Fruit fly (Drosophila melanogaster) whole organism, embryonic: ENCODE results near the gene CG14252.

Experiments
- CG10209 ChIP-seq: fragments of 200-800 bp; sonication (Bioruptor generic); optimal IDR thresholded peaks from 3 replicates; lab custom pipeline; 2017; ENCODE audit warnings: missing biosample characterization, mild to moderate bottlenecking, missing genetic modification characterization, missing genetic modification reagents
- CG10654 ChIP-seq: fragments of 200-800 bp; sonication (Bioruptor generic); optimal IDR thresholded peaks from 2 replicates; lab custom pipeline; 2016; ENCODE audit warnings: missing biosample characterization, missing genetic modification characterization
- CG11696 ChIP-seq: fragments of 200-800 bp; sonication (Bioruptor generic); IDR thresholded peaks from 2 replicates; pipeline ENCODE4 v1.3.6; 2022; ENCODE audit warnings: missing biosample characterization, missing genetic modification characterization
- CG13424 ChIP-seq: fragments of 200-800 bp; sonication (Bioruptor generic); optimal IDR thresholded peaks from 2 replicates; lab custom pipeline; 2019; ENCODE audit warnings: missing biosample characterization, mild to moderate bottlenecking, missing genetic modification characterization, moderate library complexity
- CG14014 ChIP-seq: fragments of 200-800 bp; sonication (Bioruptor generic); IDR thresholded peaks from 2 replicates; pipeline ENCODE4 v1.3.6; 2022; ENCODE audit warnings: missing biosample characterization, missing genetic modification characterization
- CG14667 ChIP-seq: fragments of 200-800 bp; sonication (Bioruptor generic); IDR thresholded peaks from 2 replicates; pipeline ENCODE4 v1.3.6; 2022; ENCODE audit warnings: missing biosample characterization, missing genetic modification characterization
- CG14860 ChIP-seq: fragments of 200-800 bp; sonication (Bioruptor generic); IDR thresholded peaks from 3 replicates; pipeline ENCODE4 v1.3.6; 2022; ENCODE audit warnings: missing biosample characterization, missing genetic modification characterization; ENCODE audit not compliant: partially characterized antibody
- CG17912 ChIP-seq: fragments of 200-800 bp; sonication (Bioruptor generic); optimal IDR thresholded peaks from 2 replicates; lab custom pipeline; 2018; ENCODE audit warnings: missing biosample characterization, mild to moderate bottlenecking, missing genetic modification characterization
- CG1792 ChIP-seq: fragments of 200-800 bp; sonication (Bioruptor generic); optimal IDR thresholded peaks from 2 replicates; lab custom pipeline; 2016; ENCODE audit warnings: missing biosample characterization, missing genetic modification characterization
- CG18599 ChIP-seq: fragments of 200-800 bp; sonication (Bioruptor generic); optimal IDR thresholded peaks from 3 replicates; lab custom pipeline; 2017; ENCODE audit warnings: missing biosample characterization, missing genetic modification characterization, mild to moderate bottlenecking, moderate library complexity, missing genetic modification reagents
- CG18619 ChIP-seq: fragments of 200-800 bp; sonication (Bioruptor generic); optimal IDR thresholded peaks from 3 replicates; lab custom pipeline; 2017; ENCODE audit warnings: missing biosample characterization, mild to moderate bottlenecking, missing genetic modification characterization
- CG30403 ChIP-seq: fragments of 200-800 bp; sonication (Bioruptor generic); optimal IDR thresholded peaks from 3 replicates; lab custom pipeline; 2016; ENCODE audit warnings: missing biosample characterization, missing genetic modification characterization
- CG33213 ChIP-seq: fragments of 200-800 bp; sonication (Bioruptor generic); optimal IDR thresholded peaks from 3 replicates; lab custom pipeline; 2016; ENCODE audit warnings: missing biosample characterization, missing genetic modification characterization
- CG34422 ChIP-seq: fragments of 200-800 bp; sonication (Bioruptor generic); IDR thresholded peaks from 3 replicates; pipeline ENCODE4 v1.3.6; 2022; ENCODE audit warnings: missing biosample characterization, missing genetic modification characterization
- CG3726 ChIP-seq: fragments of 200-800 bp; sonication (Bioruptor generic); IDR thresholded peaks from 3 replicates; pipeline ENCODE4, ENCODE4 v1.3.6; 2022; ENCODE audit warnings: missing biosample characterization, missing genetic modification characterization
- CG4282 ChIP-seq: fragments of 200-800 bp; sonication (Bioruptor generic); optimal IDR thresholded peaks from 2 replicates; lab custom pipeline; 2016; ENCODE audit warnings: missing biosample characterization, missing genetic modification characterization
- CG4707 ChIP-seq: fragments of 200-800 bp; sonication (Bioruptor generic); optimal IDR thresholded peaks from 2 replicates; lab custom pipeline; 2018; ENCODE audit warnings: missing biosample characterization, mild to moderate bottlenecking, missing genetic modification characterization, moderate library complexity
- CG7987 ChIP-seq: fragments of 200-800 bp; sonication (Bioruptor generic); optimal IDR thresholded peaks from 2 replicates; lab custom pipeline; 2018; ENCODE audit warnings: missing biosample characterization, mild to moderate bottlenecking, missing genetic modification characterization, moderate library complexity
- CG8478 ChIP-seq: fragments of >200 bp; optimal IDR thresholded peaks from 2 replicates; lab custom pipeline; 2018
- CG9215 ChIP-seq: fragments of 200-800 bp; sonication (Bioruptor generic); IDR thresholded peaks from 2 replicates; pipeline ENCODE4 v1.3.6; 2022; ENCODE audit warnings: missing biosample characterization, missing genetic modification characterization
- CG9932 ChIP-seq: fragments of 200-800 bp; sonication (Bioruptor generic); IDR thresholded peaks from 2 replicates; pipeline ENCODE4 v1.3.6; 2022; ENCODE audit warnings: missing biosample characterization, missing genetic modification characterization
- Dad ChIP-seq: fragments of 200-800 bp; sonication (Bioruptor generic); optimal IDR thresholded peaks from 3 replicates; lab custom pipeline; 2016; ENCODE audit warnings: missing biosample characterization, missing genetic modification characterization
- E2f1 ChIP-seq: fragments of 200-800 bp; sonication (Bioruptor generic); IDR thresholded peaks from 2 replicates; pipeline ENCODE4 v1.3.6; 2022; ENCODE audit warnings: missing biosample characterization, missing genetic modification characterization
- Fer1 ChIP-seq: fragments of 200-800 bp; sonication (Bioruptor generic); optimal IDR thresholded peaks from 2 replicates; lab custom pipeline; 2017; ENCODE audit warnings: missing biosample characterization, mild to moderate bottlenecking, missing genetic modification characterization
- H15 ChIP-seq: fragments of 200-800 bp; sonication (Bioruptor generic); IDR thresholded peaks from 3 replicates; pipeline ENCODE4 v1.3.6; 2022; ENCODE audit warnings: missing biosample characterization, missing genetic modification characterization
- HLH54F ChIP-seq: fragments of 200-800 bp; sonication (Bioruptor generic); optimal IDR thresholded peaks from 3 replicates; lab custom pipeline; 2016; ENCODE audit warnings: missing biosample characterization, missing genetic modification characterization
- Med ChIP-seq: fragments of 200-800 bp; sonication (Bioruptor generic); peaks from one replicate; lab custom pipeline; 2016; ENCODE audit warnings: missing biosample characterization, missing genetic modification characterization, mild to moderate bottlenecking, inconsistent platforms, moderate library complexity
- Nf-YA ChIP-seq: fragments of 200-800 bp; sonication (Bioruptor generic); IDR thresholded peaks from 2 replicates; pipeline ENCODE4 v1.3.6; 2022; ENCODE audit warnings: missing biosample characterization, missing genetic modification characterization
- Nf-YC ChIP-seq: fragments of 200-800 bp; optimal IDR thresholded peaks from 3 replicates; lab custom pipeline; 2019; ENCODE audit warnings: missing biosample characterization, mild to moderate bottlenecking, missing genetic modification characterization, moderate library complexity
- Optix ChIP-seq: fragments of 200-800 bp; sonication (Bioruptor generic); IDR thresholded peaks from 3 replicates; pipeline ENCODE4 v1.3.6; 2022; ENCODE audit warnings: missing biosample characterization, missing genetic modification characterization
- TFAM ChIP-seq: fragments of 200-800 bp; sonication (Bioruptor generic); optimal IDR thresholded peaks from 2 replicates; lab custom pipeline; 2017; ENCODE audit warnings: missing biosample characterization, missing genetic modification characterization, inconsistent platforms
- amos ChIP-seq: fragments of 200-800 bp; sonication (Bioruptor generic); IDR thresholded peaks from 2 replicates; pipeline ENCODE4 v1.3.6; 2022; ENCODE audit warnings: missing biosample characterization, missing genetic modification characterization; ENCODE audit not compliant: partially characterized antibody
- aop ChIP-seq: fragments of 200-800 bp; sonication (Bioruptor generic); IDR thresholded peaks from 2 replicates; pipeline ENCODE4 v1.3.6; 2022; ENCODE audit warnings: missing biosample characterization, missing genetic modification characterization
- bcd ChIP-seq: fragments of 200-800 bp; sonication (Bioruptor generic); optimal IDR thresholded peaks from 2 replicates; lab custom pipeline; 2017; ENCODE audit warnings: missing biosample characterization, mild to moderate bottlenecking, missing genetic modification characterization
- cg ChIP-seq: fragments of 200-800 bp; sonication (Bioruptor generic); optimal IDR thresholded peaks from 3 replicates; lab custom pipeline; 2019; ENCODE audit warnings: missing biosample characterization, mild to moderate bottlenecking, missing genetic modification characterization, moderate library complexity
- emc ChIP-seq: fragments of 200-800 bp; sonication (Bioruptor generic); optimal IDR thresholded peaks from 2 replicates; lab custom pipeline; 2016; ENCODE audit warnings: missing biosample characterization, missing genetic modification characterization
- gcm2 ChIP-seq: fragments of 200-800 bp; sonication (Bioruptor generic); optimal IDR thresholded peaks from 2 replicates; lab custom pipeline; 2016; ENCODE audit warnings: missing biosample characterization, missing genetic modification characterization
- gem ChIP-seq: fragments of 200-800 bp; sonication (Bioruptor generic); optimal IDR thresholded peaks from 2 replicates; lab custom pipeline; 2019; ENCODE audit warnings: missing biosample characterization, mild to moderate bottlenecking, missing genetic modification characterization, moderate library complexity
- hbn ChIP-seq: fragments of 200-800 bp; sonication (Bioruptor generic); IDR thresholded peaks from 2 replicates; pipeline ENCODE4 v1.3.6; 2022; ENCODE audit warnings: missing biosample characterization, missing genetic modification characterization; ENCODE audit not compliant: partially characterized antibody
- hkb ChIP-seq, 2 experiments: fragments of 200-800 bp in 1 of 2; fragments of >200 bp in 1 of 2; sonication (Bioruptor generic) in 1 of 2; IDR thresholded peaks in 1 of 2; optimal IDR thresholded peaks in 1 of 2; 2 replicates each; pipeline versions ENCODE4 v1.3.6 to Lab custom; 2017 to 2022; ENCODE audit warnings: missing biosample characterization in 1 of 2, missing genetic modification characterization in 1 of 2
- ken ChIP-seq: fragments of 200-800 bp; sonication (Bioruptor generic); IDR thresholded peaks from 3 replicates; pipeline ENCODE4 v1.3.6; 2022; ENCODE audit warnings: missing biosample characterization, missing genetic modification characterization
- phol ChIP-seq: fragments of 200-800 bp; sonication (Bioruptor generic); optimal IDR thresholded peaks from 3 replicates; lab custom pipeline; 2018; ENCODE audit warnings: missing biosample characterization, mild to moderate bottlenecking, missing genetic modification characterization, moderate library complexity
- pum ChIP-seq: fragments of 200-800 bp; sonication (Bioruptor generic); optimal IDR thresholded peaks from 2 replicates; lab custom pipeline; 2016; ENCODE audit warnings: missing biosample characterization, missing genetic modification characterization
- ranshi ChIP-seq: fragments of 200-800 bp; sonication (Bioruptor generic); IDR thresholded peaks from 2 replicates; pipeline ENCODE4 v1.3.6; 2022; ENCODE audit warnings: missing biosample characterization, missing genetic modification characterization
- so ChIP-seq: fragments of 200-800 bp; sonication (Bioruptor generic); IDR thresholded peaks from 3 replicates; pipeline ENCODE4 v1.3.6; 2022; ENCODE audit warnings: missing biosample characterization, missing genetic modification characterization
- wdn ChIP-seq: fragments of 200-800 bp; sonication (Bioruptor generic); IDR thresholded peaks from 2 replicates; pipeline ENCODE4 v1.3.6; 2022; ENCODE audit warnings: missing biosample characterization, missing genetic modification characterization
- z ChIP-seq: fragments of 200-800 bp; sonication (Bioruptor generic); IDR thresholded peaks from 3 replicates; pipeline ENCODE4 v1.3.6; 2022; ENCODE audit warnings: missing biosample characterization, missing genetic modification characterization
- zen2 ChIP-seq: fragments of 200-800 bp; sonication (Bioruptor generic); IDR thresholded peaks from 3 replicates; pipeline ENCODE4 v1.3.6; 2022; ENCODE audit warnings: missing biosample characterization, missing genetic modification characterization; ENCODE audit not compliant: partially characterized antibody
- zf30C ChIP-seq: fragments of 200-800 bp; sonication (Bioruptor generic); optimal IDR thresholded peaks from 3 replicates; lab custom pipeline; 2018; ENCODE audit warnings: missing biosample characterization, mild to moderate bottlenecking, missing genetic modification characterization

The CG14252 gene

dm6 chr3R:26967587-26968312 is 22.4 kb downstream of the CG14252 start (continued):
- TF ChIP-seq bcd (GFP tag; lab: Kevin White, UChicago), result no peak
- TF ChIP-seq emc (GFP tag; lab: Kevin White, UChicago), result no peak
- TF ChIP-seq HLH54F, result no peak
- no peak for TF ChIP-seq hbn
- TF ChIP-seq CG9215 (GFP tag; lab: Robert Waterston, UW), result no peak
- no peak for TF ChIP-seq pum (GFP tag; lab: Kevin White, UChicago)
- 0 out of 2 replicates have a peak, but pooled peaks have one; percentile 10 for TF ChIP-seq E2f1 (GFP tag; lab: Robert Waterston, UW)
- TF ChIP-seq amos (GFP tag; lab: Robert Waterston, UW), result no peak
- no peak for TF ChIP-seq CG1792 (GFP tag; lab: Kevin White, UChicago)
- TF ChIP-seq CG14667 (GFP tag; lab: Robert Waterston, UW), result peak; percentile 45
- no peak for TF ChIP-seq CG14014 (GFP tag; lab: Robert Waterston, UW)
- peak; percentile 36 for TF ChIP-seq phol (tag; lab: Kevin White, UChicago)
- TF ChIP-seq CG33213 (GFP tag; lab: Kevin White, UChicago), result no peak
- peak; percentile 46; the same call in 1 of the 3 replicates for TF ChIP-seq CG34422 (GFP tag; lab: Robert Waterston, UW)
- TF ChIP-seq ranshi, result peak; percentile 32; the same call in 1 of the 2 replicates
- TF ChIP-seq CG3726 (GFP tag; lab: Robert Waterston, UW), result 0 out of 3 replicates have a peak, but pooled peaks have one; percentile 24
- no peak for TF ChIP-seq wdn
- TF ChIP-seq CG8478 (lab: Kevin White, UChicago), result no peak
- no peak for TF ChIP-seq Dad
- TF ChIP-seq Nf-YA (GFP tag; lab: Robert Waterston, UW), result peak; percentile 6; the same call in 1 of the 2 replicates
- TF ChIP-seq Optix (GFP tag; lab: Robert Waterston, UW), result no peak
- no peak for TF ChIP-seq cg (GFP tag; lab: Kevin White, UChicago)
- 0 out of 2 replicates have a peak, but pooled peaks have one; percentile 5 for TF ChIP-seq CG9932 (GFP tag; lab: Robert Waterston, UW)
- TF ChIP-seq Med (GFP tag; lab: Kevin White, UChicago), result peak; percentile 87
- no peak for TF ChIP-seq zf30C (GFP tag; lab: Kevin White, UChicago)
- TF ChIP-seq CG18599 (GFP tag; lab: Kevin White, UChicago), result peak; percentile 19
- peak; percentile 17 for TF ChIP-seq CG10209 (GFP tag; lab: Kevin White, UChicago)
- no peak for TF ChIP-seq z (GFP tag; lab: Robert Waterston, UW)
- peak; percentile 56 for TF ChIP-seq gem
- no peak for TF ChIP-seq CG14860 (GFP tag; lab: Robert Waterston, UW)
- TF ChIP-seq gcm2 (GFP tag; lab: Kevin White, UChicago), result no peak
- TF ChIP-seq CG13424 (tag; lab: Kevin White, UChicago), result peak; percentile 52
- peak; percentile 10 for TF ChIP-seq Fer1 (GFP tag; lab: Kevin White, UChicago)
- TF ChIP-seq CG7987 (GFP tag; lab: Kevin White, UChicago), result no peak
- peak; percentile 59 for TF ChIP-seq CG4282
- TF ChIP-seq CG11696 (GFP tag; lab: Robert Waterston, UW), result peak; percentile 9; the same call in 1 of the 2 replicates
- TF ChIP-seq ken (GFP tag; lab: Robert Waterston, UW), result peak; percentile 47; the same call in 1 of the 3 replicates
- TF ChIP-seq so (GFP tag; lab: Robert Waterston, UW), result 0 out of 3 replicates have a peak, but pooled peaks have one; percentile 20
- TF ChIP-seq aop (GFP tag; lab: Robert Waterston, UW), result no peak
- TF ChIP-seq CG4707, result no peak
- no peak for TF ChIP-seq hkb (optimal IDR thresholded peaks at IDR 0.05; lab: Kevin White, UChicago)
- TF ChIP-seq hkb (GFP tag; IDR thresholded peaks at IDR 0.05; lab: Robert Waterston, UW), result peak; percentile 46
- TF ChIP-seq TFAM (GFP tag; lab: Kevin White, UChicago), result no peak
- no peak for TF ChIP-seq CG17912 (GFP tag; lab: Kevin White, UChicago)
- peak; percentile 31 for TF ChIP-seq Nf-YC (tag; lab: Kevin White, UChicago)
- TF ChIP-seq CG30403 (GFP tag; lab: Kevin White, UChicago), result no peak
- TF ChIP-seq CG18619 (GFP tag; lab: Kevin White, UChicago), result peak; percentile 42
- TF ChIP-seq zen2 (GFP tag; lab: Robert Waterston, UW), result no peak
- TF ChIP-seq CG10654, result no peak
- TF ChIP-seq H15 (GFP tag; lab: Robert Waterston, UW), result 0 out of 3 replicates have a peak, but pooled peaks have one; percentile 12
